Fruit fly (Drosophila melanogaster): ENCODE results near the gene CG4617.

DNA sequence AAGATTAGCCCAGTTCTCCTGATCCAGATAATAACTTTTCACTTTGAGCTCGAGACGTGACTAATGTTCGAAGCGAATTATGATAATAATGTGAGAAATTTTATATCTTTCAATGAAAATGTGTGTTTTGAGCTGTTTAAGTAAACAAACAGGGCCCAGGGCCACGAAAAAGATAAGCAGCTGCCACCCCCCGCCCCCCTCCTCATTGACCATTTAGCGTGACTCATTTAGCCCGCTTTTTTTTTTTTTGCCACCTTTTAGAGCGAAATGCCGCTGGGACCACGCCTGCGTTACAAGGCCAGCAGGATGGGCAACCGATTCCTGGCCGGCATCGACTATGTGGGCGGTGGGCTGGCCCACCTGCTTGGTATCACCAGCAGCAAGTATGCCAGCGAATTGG lies 1.2 kb upstream of the CG4617 start:
- TF ChIP-seq CG12768 (GFP tag; optimal IDR thresholded peaks at IDR 0.05) = no peak
- TF ChIP-seq pad (GFP tag; optimal IDR thresholded peaks at IDR 0.05) = no peak
- TF ChIP-seq CG7045 (GFP tag; optimal IDR thresholded peaks at IDR 0.05) = no peak
- TF ChIP-seq CG1620 (GFP tag; optimal IDR thresholded peaks at IDR 0.05) = no peak
- TF ChIP-seq CG7101 (tag; optimal IDR thresholded peaks at IDR 0.05) = no peak
- no peak for TF ChIP-seq kay (GFP tag; ENCODE audit: borderline replicate concordance)
- TF ChIP-seq Hr96 (GFP tag; optimal IDR thresholded peaks at IDR 0.05) = no peak
- TF ChIP-seq CG11617 (GFP tag; optimal IDR thresholded peaks at IDR 0.05) = no peak
- TF ChIP-seq Mnt (GFP tag; optimal IDR thresholded peaks at IDR 0.05) = no peak
- no peak for TF ChIP-seq CG33017 (tag; optimal IDR thresholded peaks at IDR 0.05)
- TF ChIP-seq CG14711 (tag; optimal IDR thresholded peaks at IDR 0.05) = no peak
- no peak for TF ChIP-seq cic (GFP tag; optimal IDR thresholded peaks at IDR 0.05)

Data from whole organism, adult.